Worm (Caenorhabditis elegans): Measurements from ENCODE around the gene ZC204.14.

The ZC204.14 gene

ce11 chrII:1692827-1693226 is 30.1 kb upstream of the ZC204.14 start, which contains the start of gene fbxc-21:
Gene fbxc-21, minus strand, starts transcription at chrII:1692927.
- TF ChIP-seq fkh-4 (tag; optimal IDR thresholded peaks at IDR 0.05; ENCODE audit: borderline replicate concordance) (no peak), nhr-77 (tag; optimal IDR thresholded peaks at IDR 0.05) (no peak), nhr-47 (tag; optimal IDR thresholded peaks at IDR 0.05) (no peak), nhr-19 (GFP tag; conservative IDR thresholded peaks at IDR 0.05) (no peak), vab-15 (tag; optimal IDR thresholded peaks at IDR 0.05) (no peak), lin-15B (tag; optimal IDR thresholded peaks at IDR 0.05) (no peak)

DNA sequence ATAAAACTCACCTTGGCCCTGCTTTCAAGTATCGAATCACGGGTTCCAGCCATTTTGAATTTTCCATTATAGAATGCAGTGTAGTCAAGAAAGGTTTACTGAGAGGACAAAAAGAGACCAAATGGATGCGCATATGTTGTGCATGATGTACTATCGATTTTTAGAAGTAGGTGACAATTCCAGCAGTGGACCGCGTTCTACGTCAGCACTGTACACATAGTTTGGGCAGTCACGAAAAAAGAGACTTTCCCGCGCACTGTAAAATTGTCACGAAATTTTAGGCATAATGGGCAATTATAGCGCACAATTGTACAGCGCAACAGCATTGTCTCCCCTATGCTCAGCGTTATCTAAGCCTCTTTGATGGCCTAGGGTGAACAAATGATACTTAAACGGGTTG is 28.3 kb upstream of the ZC204.14 start, which contains the start of gene fbxc-22:
Gene fbxc-22, minus strand, starts transcription at position 101 of the 400 bp plus-strand sequence.
- no peak for TF ChIP-seq mep-1 (tag; optimal IDR thresholded peaks at IDR 0.05)
- TF ChIP-seq rnt-1 (tag; optimal IDR thresholded peaks at IDR 0.05), result no peak
- no peak for TF ChIP-seq ceh-63 (GFP tag; optimal IDR thresholded peaks at IDR 0.05)
- no peak for TF ChIP-seq isw-1 (GFP tag; IDR thresholded peaks at IDR 0.05)
- no peak for TF ChIP-seq lir-3 (tag; optimal IDR thresholded peaks at IDR 0.05; ENCODE audit: poor library complexity)
- TF ChIP-seq pag-3 (tag; optimal IDR thresholded peaks at IDR 0.05; ENCODE audit: borderline replicate concordance, insufficient read depth), result no peak
- TF ChIP-seq elt-3 (tag; optimal IDR thresholded peaks at IDR 0.05), result no peak
- TF ChIP-seq tlp-1 (tag; optimal IDR thresholded peaks at IDR 0.05), result no peak
- no peak for TF ChIP-seq fkh-4 (tag; optimal IDR thresholded peaks at IDR 0.05; ENCODE audit: borderline replicate concordance)

DNA sequence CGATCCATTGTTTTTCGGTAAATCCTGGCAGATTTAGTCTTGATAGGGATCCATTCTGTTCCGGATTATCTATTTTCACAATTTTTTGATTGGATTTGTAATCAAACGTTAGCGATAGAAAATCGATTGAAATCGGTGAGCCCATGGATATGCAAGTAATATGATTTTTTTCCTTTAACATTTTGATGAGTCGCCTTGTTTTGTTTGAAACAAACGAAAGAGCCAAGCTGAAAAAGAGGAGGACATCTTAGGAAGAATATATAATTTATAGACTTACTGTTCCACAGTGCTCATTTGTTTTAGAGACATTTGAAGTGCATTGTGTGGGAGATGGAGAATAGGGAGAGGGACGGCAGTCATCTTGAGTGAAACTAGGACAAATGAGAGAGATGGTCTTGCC is 26.1 kb upstream of the ZC204.14 start, which contains the start of the genes fbxb-18 and fbxb-19:
Gene fbxb-18, minus strand, starts transcription at position 101 of the 400 bp plus-strand sequence.
Gene fbxb-19, minus strand, starts transcription at position 369 of the 400 bp plus-strand sequence.
- TF ChIP-seq nhr-20 (tag; optimal IDR thresholded peaks at IDR 0.05) (no peak), ceh-88 (GFP tag; IDR thresholded peaks at IDR 0.05) (no peak), sup-37 (GFP tag; optimal IDR thresholded peaks at IDR 0.05) (no peak), C34B4.2 (tag; optimal IDR thresholded peaks at IDR 0.05) (no peak), mep-1 (tag; optimal IDR thresholded peaks at IDR 0.05) (no peak), skn-1 (tag; optimal IDR thresholded peaks at IDR 0.05) (no peak), fkh-8 (tag; optimal IDR thresholded peaks at IDR 0.05) (no peak), elt-3 (tag; optimal IDR thresholded peaks at IDR 0.05) (no peak), rnt-1 (tag; optimal IDR thresholded peaks at IDR 0.05) (no peak), ets-5 (GFP tag; IDR thresholded peaks at IDR 0.05) (no peak)

ce11 chrII:1683742-1684141 is 21.0 kb upstream of the ZC204.14 start, which contains the start of gene fbxb-25:
Gene fbxb-25, plus strand, starts transcription at chrII:1684042.
- no peak for TF ChIP-seq pag-3 (tag; optimal IDR thresholded peaks at IDR 0.05; ENCODE audit: borderline replicate concordance, insufficient read depth)

DNA sequence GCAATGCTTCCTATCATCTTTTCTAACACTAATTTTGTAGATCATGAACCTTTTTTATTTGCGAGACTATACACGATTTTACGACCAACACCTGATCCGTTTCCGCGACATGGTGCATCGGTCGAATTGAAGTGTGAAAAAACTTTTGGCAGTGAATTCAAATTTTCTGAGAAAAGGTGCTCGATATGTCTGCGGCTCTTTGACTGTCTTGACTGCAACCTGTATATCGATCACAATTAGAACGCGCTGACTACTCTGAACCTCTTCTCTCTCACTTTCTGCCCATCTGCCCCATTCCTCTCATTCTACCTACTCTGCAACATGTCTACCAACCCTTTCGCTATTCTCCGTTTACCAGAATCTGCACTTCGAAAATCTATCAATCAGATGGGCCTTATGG is 19.5 kb upstream of the ZC204.14 start, which contains the start of gene fbxb-26:
Gene fbxb-26, plus strand, starts transcription at position 301 of the 400 bp plus-strand sequence.
- no peak for TF ChIP-seq C04F5.9 (tag; optimal IDR thresholded peaks at IDR 0.05)
- no peak for TF ChIP-seq nhr-19 (GFP tag; conservative IDR thresholded peaks at IDR 0.05)
- no peak for TF ChIP-seq sox-4 (tag; optimal IDR thresholded peaks at IDR 0.05)
- TF ChIP-seq swsn-7 (tag; optimal IDR thresholded peaks at IDR 0.05), result no peak
- TF ChIP-seq efl-1 (optimal IDR thresholded peaks at IDR 0.05), result no peak
- no peak for TF ChIP-seq efl-1 (GFP tag; optimal IDR thresholded peaks at IDR 0.05 in 1 of 2)
- no peak for TF ChIP-seq ceh-82 (tag; optimal IDR thresholded peaks at IDR 0.05)
- no peak for TF ChIP-seq nhr-71 (tag; optimal IDR thresholded peaks at IDR 0.05)
- no peak for TF ChIP-seq ets-5 (GFP tag; IDR thresholded peaks at IDR 0.05)
- no peak for TF ChIP-seq ceh-8 (GFP tag; optimal IDR thresholded peaks at IDR 0.05)

ce11 chrII:1679081-1679480 is 16.3 kb upstream of the ZC204.14 start, which contains the start of gene irld-36:
Gene irld-36, plus strand, starts transcription at chrII:1679381.
- TF ChIP-seq isw-1 (GFP tag; IDR thresholded peaks at IDR 0.05) (no peak), nhr-19 (GFP tag; conservative IDR thresholded peaks at IDR 0.05) (no peak), nhr-90 (tag; optimal IDR thresholded peaks at IDR 0.05; ENCODE audit: poor library complexity) (no peak), egl-13 (tag; optimal IDR thresholded peaks at IDR 0.05) (no peak), lir-3 (tag; optimal IDR thresholded peaks at IDR 0.05; ENCODE audit: poor library complexity) (no peak), ceh-63 (GFP tag; optimal IDR thresholded peaks at IDR 0.05) (no peak), hlh-17 (GFP tag; optimal IDR thresholded peaks at IDR 0.05; ENCODE audit: borderline replicate concordance) (no peak), rnt-1 (tag; optimal IDR thresholded peaks at IDR 0.05) (no peak), unc-86 (tag; optimal IDR thresholded peaks at IDR 0.05) (no peak), mab-9 (GFP tag; IDR thresholded peaks at IDR 0.05) (no peak), irx-1 (tag; optimal IDR thresholded peaks at IDR 0.05) (no peak), efl-1 (optimal IDR thresholded peaks at IDR 0.05) (no peak), efl-1 (GFP tag; optimal IDR thresholded peaks at IDR 0.05 in 1 of 2) (no peak), lin-35 (GFP tag; optimal IDR thresholded peaks at IDR 0.05) (no peak), elt-3 (tag; optimal IDR thresholded peaks at IDR 0.05) (no peak), tbx-2 (tag; optimal IDR thresholded peaks at IDR 0.05) (no peak), egl-27 (tag; optimal IDR thresholded peaks at IDR 0.05) (no peak), sox-4 (tag; optimal IDR thresholded peaks at IDR 0.05) (no peak)

Measured in whole organism, L1 larva.